Fruit fly (Drosophila melanogaster): ENCODE data around the gene slmb.

dm6 chr3R:21078211-21078610, 49.1 kb downstream of the slmb start:
- TF ChIP-seq psq (optimal IDR thresholded peaks at IDR 0.05) = no peak
- no peak for TF ChIP-seq h (optimal IDR thresholded peaks at IDR 0.05)

All from Kc167 (cell line).